Worm (Caenorhabditis elegans): ENCODE data around the gene pcp-5.

Gene pcp-5

ce11 chrIII:7928549-7929129, 21.2 kb upstream of the pcp-5 start, which contains the start of the genes C29E4.13 and npp-15 (continued):
- TF ChIP-seq fos-1 (tag; optimal IDR thresholded peaks at IDR 0.05) (no peak), swsn-7 (tag; optimal IDR thresholded peaks at IDR 0.05) (peak; percentile 34), unc-62 (GFP tag; optimal IDR thresholded peaks at IDR 0.05) (no peak), dpl-1 (GFP tag; optimal IDR thresholded peaks at IDR 0.05) (peak; percentile 56 to 87 (median 83)), nhr-71 (tag; optimal IDR thresholded peaks at IDR 0.05) (peak; percentile 53), lsy-2 (tag; optimal IDR thresholded peaks at IDR 0.05) (peak; percentile 64 to 74), ztf-4 (tag; optimal IDR thresholded peaks at IDR 0.05) (no peak), efl-1 (optimal IDR thresholded peaks at IDR 0.05) (peak; percentile 64 to 81), efl-1 (GFP tag; optimal IDR thresholded peaks at IDR 0.05 in 1 of 2) (peak; percentile 83 to 98), fkh-10 (GFP tag; optimal IDR thresholded peaks at IDR 0.05) (no peak), lin-39 (tag; optimal IDR thresholded peaks at IDR 0.05) (peak; percentile 29), ceh-90 (tag; optimal IDR thresholded peaks at IDR 0.05) (no peak), F16B12.6 (tag; optimal IDR thresholded peaks at IDR 0.05) (peak; percentile 44), lin-35 (GFP tag; optimal IDR thresholded peaks at IDR 0.05) (peak; percentile 74 to 87), fkh-8 (tag; optimal IDR thresholded peaks at IDR 0.05) (no peak), isw-1 (GFP tag; IDR thresholded peaks at IDR 0.05) (no peak), dsc-1 (tag; optimal IDR thresholded peaks at IDR 0.05) (no peak), hlh-4 (tag; optimal IDR thresholded peaks at IDR 0.05) (no peak), aly-2 (tag; optimal IDR thresholded peaks at IDR 0.05) (no peak), lin-15B (tag; optimal IDR thresholded peaks at IDR 0.05) (peak; percentile 18), mef-2 (tag; optimal IDR thresholded peaks at IDR 0.05) (no peak), hpl-2 (GFP tag; optimal IDR thresholded peaks at IDR 0.05) (no peak), aha-1 (tag; optimal IDR thresholded peaks at IDR 0.05) (no peak), pax-3 (tag; optimal IDR thresholded peaks at IDR 0.05) (no peak), unc-130 (tag; optimal IDR thresholded peaks at IDR 0.05) (no peak), zag-1 (tag; optimal IDR thresholded peaks at IDR 0.05) (no peak), nhr-76 (tag; optimal IDR thresholded peaks at IDR 0.05) (no peak), C34B4.2 (tag; optimal IDR thresholded peaks at IDR 0.05) (no peak), nhr-90 (tag; optimal IDR thresholded peaks at IDR 0.05; ENCODE audit: poor library complexity) (peak; percentile 27), ceh-88 (GFP tag; IDR thresholded peaks at IDR 0.05) (no peak), blmp-1 (tag; optimal IDR thresholded peaks at IDR 0.05) (peak; percentile 33), mep-1 (tag; optimal IDR thresholded peaks at IDR 0.05) (peak; percentile 70), egl-13 (tag; optimal IDR thresholded peaks at IDR 0.05) (no peak), nhr-84 (tag; optimal IDR thresholded peaks at IDR 0.05) (no peak), nhr-19 (GFP tag; conservative IDR thresholded peaks at IDR 0.05) (no peak; the same call in 1 of the 2 replicates), hlh-17 (GFP tag; optimal IDR thresholded peaks at IDR 0.05; ENCODE audit: borderline replicate concordance) (no peak), nhr-12 (tag; optimal IDR thresholded peaks at IDR 0.05) (no peak), ceh-63 (GFP tag; optimal IDR thresholded peaks at IDR 0.05) (no peak), mdl-1 (tag; optimal IDR thresholded peaks at IDR 0.05) (peak in 1 of 2 experiments; percentile 17), nhr-20 (tag; optimal IDR thresholded peaks at IDR 0.05) (peak; percentile 51), ceh-8 (GFP tag; optimal IDR thresholded peaks at IDR 0.05) (no peak), Y116A8C.19 (tag; optimal IDR thresholded peaks at IDR 0.05; ENCODE audit: borderline replicate concordance) (no peak), snu-23 (GFP tag; optimal IDR thresholded peaks at IDR 0.05) (peak; percentile 63), unc-98 (GFP tag; IDR thresholded peaks at IDR 0.05) (no peak), xbp-1 (tag; optimal IDR thresholded peaks at IDR 0.05) (peak; percentile 39)

All from whole organism, L1 larva.